Worm (Caenorhabditis elegans) whole organism, L4 larva: Measurements from ENCODE around the gene sra-27.

Experiments
- F44E2.7 ChIP-seq: fragments of 200-800 bp; sonication (Bioruptor generic); IDR thresholded peaks from 2 replicates; pipeline ENCODE4 v2.1.2; 2022; ENCODE audit warnings: missing genetic modification characterization, missing compliant biosample characterization
- Y105C5A.15 ChIP-seq: fragments of 200-800 bp; sonication (Bioruptor generic); IDR thresholded peaks from 2 replicates; pipeline ENCODE4 v1.3.6; 2022; ENCODE audit warnings: missing genetic modification characterization, missing compliant biosample characterization
- Y75B8A.6 ChIP-seq: fragments of 200-800 bp; sonication (Bioruptor generic); IDR thresholded peaks from 2 replicates; pipeline ENCODE4 v1.3.6; 2022; ENCODE audit warnings: missing genetic modification reagents, missing genetic modification characterization, missing compliant biosample characterization
- aha-1 ChIP-seq: fragments of 150-350 bp; peaks from one replicate; lab custom pipeline; 2014; ENCODE audit warnings: missing biosample characterization, missing genetic modification characterization
- ces-1 ChIP-seq: fragments of 150-350 bp; sonication (generic microtip); optimal IDR thresholded peaks from 4 replicates; lab custom pipeline; 2014; ENCODE audit warnings: missing biosample characterization, missing genetic modification reagents, missing genetic modification characterization
- daf-16 ChIP-seq, 3 experiments: sonication (generic microtip); optimal IDR thresholded peaks; 2 replicates each; lab custom pipeline; 2016 to 2017; ENCODE audit warnings: missing genetic modification characterization in 3 of 3, missing genetic modification reagents in 3 of 3, mild to moderate bottlenecking in 2 of 3, missing compliant biosample characterization in 2 of 3, missing biosample characterization in 1 of 3, moderate library complexity in 1 of 3
- daf-19 ChIP-seq: fragments of 200-800 bp; sonication (Bioruptor generic); conservative IDR thresholded peaks from 2 replicates; pipeline ENCODE4 v1.3.6; 2022; ENCODE audit warnings: missing genetic modification characterization, missing compliant biosample characterization
- dmd-6 ChIP-seq: fragments of 200-800 bp; sonication (Bioruptor generic); IDR thresholded peaks from 2 replicates; pipeline ENCODE4 v1.3.6; 2022; ENCODE audit warnings: missing genetic modification reagents, missing genetic modification characterization, missing compliant biosample characterization
- dve-1 ChIP-seq: sonication (generic microtip); optimal IDR thresholded peaks from 2 replicates; lab custom pipeline; 2017; ENCODE audit warnings: antibody characterized with exemption, mild to moderate bottlenecking, missing genetic modification characterization, missing compliant biosample characterization; ENCODE audit not compliant: insufficient read depth
- fos-1 ChIP-seq: fragments of 150-350 bp; optimal IDR thresholded peaks from 2 replicates; lab custom pipeline; 2014; ENCODE audit warnings: missing biosample characterization, missing genetic modification characterization
- hif-1 ChIP-seq, 2 experiments: sonication (generic microtip); optimal IDR thresholded peaks; 2 replicates each; lab custom pipeline; 2016 to 2017; ENCODE audit warnings: missing compliant biosample characterization in 2 of 2, missing genetic modification characterization in 2 of 2, missing genetic modification reagents in 2 of 2, missing genotype in 2 of 2, mild to moderate bottlenecking in 1 of 2
- hlh-11 ChIP-seq: fragments of 200-800 bp; sonication (Bioruptor generic); optimal IDR thresholded peaks from 2 replicates; lab custom pipeline; 2018; ENCODE audit warnings: mild to moderate bottlenecking, missing genetic modification characterization, missing compliant biosample characterization
- hmg-1.1 ChIP-seq: fragments of 200-800 bp; sonication (Bioruptor generic); IDR thresholded peaks from 2 replicates; pipeline ENCODE4 v1.3.6; 2022; ENCODE audit warnings: missing genetic modification reagents, missing genetic modification characterization, missing compliant biosample characterization
- lin-38 ChIP-seq: fragments of 200-800 bp; sonication (Bioruptor generic); IDR thresholded peaks from 2 replicates; pipeline ENCODE4 v1.3.6; 2022; ENCODE audit warnings: missing genetic modification reagents, missing genetic modification characterization, missing compliant biosample characterization
- madf-5 ChIP-seq, 2 experiments: fragments of 200-800 bp; sonication (Bioruptor generic); IDR thresholded peaks; 2 replicates each; pipeline ENCODE4 v1.3.6; 2022; ENCODE audit warnings: missing compliant biosample characterization in 2 of 2, missing genetic modification characterization in 2 of 2
- mdl-1 ChIP-seq, 2 experiments: fragments of 150-350 bp in 1 of 2; sonication (generic microtip) in 1 of 2; optimal IDR thresholded peaks; 2 replicates each; lab custom pipeline; 2014 to 2017; ENCODE audit warnings: missing biosample characterization in 2 of 2, missing genetic modification characterization in 2 of 2
- mep-1 ChIP-seq: fragments of 150-350 bp; sonication (generic microtip); optimal IDR thresholded peaks from 3 replicates; lab custom pipeline; 2014; ENCODE audit warnings: missing biosample characterization, missing genetic modification characterization
- mes-2 ChIP-seq: sonication (generic microtip); optimal IDR thresholded peaks from 2 replicates; lab custom pipeline; 2016; ENCODE audit warnings: missing genotype, mild to moderate bottlenecking, missing genetic modification characterization, missing compliant biosample characterization; ENCODE audit not compliant: poor library complexity, severe bottlenecking
- mxl-3 ChIP-seq: fragments of 200-800 bp; sonication (Bioruptor generic); optimal IDR thresholded peaks from 2 replicates; lab custom pipeline; 2018; ENCODE audit warnings: mild to moderate bottlenecking, missing genetic modification characterization, missing compliant biosample characterization
- nhr-11 ChIP-seq: fragments of 150-350 bp; optimal IDR thresholded peaks from 2 replicates; lab custom pipeline; 2014; ENCODE audit warnings: missing biosample characterization, missing genetic modification characterization
- nhr-111 ChIP-seq: fragments of 200-800 bp; sonication (Bioruptor generic); optimal IDR thresholded peaks from 2 replicates; lab custom pipeline; 2018; ENCODE audit warnings: mild to moderate bottlenecking, missing genetic modification characterization, missing compliant biosample characterization
- nhr-28 ChIP-seq: fragments of 150-350 bp; optimal IDR thresholded peaks from 2 replicates; lab custom pipeline; 2014; ENCODE audit warnings: missing biosample characterization, missing genetic modification characterization
- nhr-6 ChIP-seq: fragments of 150-350 bp; optimal IDR thresholded peaks from 2 replicates; lab custom pipeline; 2014; ENCODE audit warnings: missing biosample characterization, missing genetic modification characterization
- php-3 ChIP-seq: fragments of 200-800 bp; sonication (Bioruptor generic); IDR thresholded peaks from 2 replicates; pipeline ENCODE4 v1.3.6; 2022; ENCODE audit warnings: missing genetic modification reagents, missing genetic modification characterization, missing compliant biosample characterization
- saeg-2 ChIP-seq: fragments of 200-800 bp; sonication (Bioruptor generic); IDR thresholded peaks from 2 replicates; pipeline ENCODE4 v1.3.6; 2022; ENCODE audit warnings: missing genetic modification reagents, missing genetic modification characterization, missing compliant biosample characterization
- tra-1 ChIP-seq: fragments of 200-800 bp; sonication (Bioruptor generic); IDR thresholded peaks from 2 replicates; pipeline ENCODE4 v1.3.6; 2022; ENCODE audit warnings: missing genetic modification reagents, missing genetic modification characterization, missing compliant biosample characterization
- unc-62 ChIP-seq, 3 experiments: fragments of 150-350 bp in 1 of 3; sonication (generic microtip); optimal IDR thresholded peaks in 2 of 3; peaks in 1 of 3; 1 replicate in 1 of 3; 2 replicates in 2 of 3; lab custom pipeline; 2014 to 2017; ENCODE audit warnings: missing biosample characterization in 3 of 3, missing genetic modification characterization in 3 of 3, missing genetic modification reagents in 3 of 3, missing genotype in 1 of 3
- zfp-2 ChIP-seq: sonication (generic microtip); optimal IDR thresholded peaks from 2 replicates; lab custom pipeline; 2016; ENCODE audit warnings: mild to moderate bottlenecking, missing genetic modification characterization, missing compliant biosample characterization
- zfp-3 ChIP-seq: fragments of 200-800 bp; sonication (Bioruptor generic); conservative IDR thresholded peaks from 2 replicates; pipeline ENCODE4 v1.3.6; 2022; ENCODE audit warnings: missing genetic modification reagents, missing genetic modification characterization, missing compliant biosample characterization
- zip-2 ChIP-seq: fragments of 150-350 bp; optimal IDR thresholded peaks from 2 replicates; lab custom pipeline; 2014; ENCODE audit warnings: missing biosample characterization, missing genetic modification characterization
- ztf-7 ChIP-seq: fragments of 150-350 bp; optimal IDR thresholded peaks from 2 replicates; lab custom pipeline; 2014; ENCODE audit warnings: missing biosample characterization, missing genetic modification characterization

sra-27 gene

DNA sequence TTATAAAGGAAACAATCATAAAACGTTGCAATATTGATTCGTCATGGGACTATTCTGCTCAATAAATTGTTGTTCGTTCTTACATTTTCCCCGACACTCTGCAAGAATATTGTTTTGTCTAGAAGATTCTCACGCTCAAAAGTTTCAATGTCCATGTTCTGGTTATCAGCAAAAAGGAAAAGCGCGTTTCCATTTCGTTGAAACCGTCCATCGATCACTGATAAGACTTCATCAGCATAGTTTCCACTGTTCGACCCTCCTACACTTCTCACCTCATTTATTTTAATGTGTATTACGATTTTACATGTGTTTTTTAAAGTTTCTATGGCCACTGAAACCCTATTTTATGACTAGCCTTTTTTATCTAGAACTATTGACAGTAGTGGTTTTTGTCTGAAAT is 48.7 kb upstream of the sra-27 start (continued):
- TF ChIP-seq fos-1 (tag; lab: Kevin White, UChicago) (no peak), mdl-1 (tag; optimal IDR thresholded peaks at IDR 0.05; lab: Kevin White, UChicago) (no peak), nhr-6 (tag; lab: Kevin White, UChicago) (no peak), ces-1 (no peak), mes-2 (tag; lab: Kevin White, UChicago) (peak; percentile 33), dmd-6 (peak; percentile 67)

ce11 chrII:6521316-6521715 is 47.5 kb upstream of the sra-27 start, which contains the start of gene toe-2:
TSS of gene toe-2 (minus strand) at chrII:6521385.
- TF ChIP-seq daf-16 (GFP tag; optimal IDR thresholded peaks at IDR 0.05; lab: Kevin White, UChicago) (no peak), daf-16 (tag; optimal IDR thresholded peaks at IDR 0.05; lab: Kevin White, UChicago) (peak; percentile 88), hlh-11 (tag; lab: Kevin White, UChicago) (peak; percentile 37), hmg-1.1 (GFP tag; lab: Robert Waterston, UW) (no peak), dve-1 (peak; percentile 18), php-3 (GFP tag; lab: Robert Waterston, UW) (no peak), daf-19 (GFP tag; lab: Robert Waterston, UW) (no peak), hif-1 (tag; optimal IDR thresholded peaks at IDR 0.05; lab: Kevin White, UChicago) (no peak), ztf-7 (no peak), Y75B8A.6 (GFP tag; lab: Robert Waterston, UW) (no peak), mep-1 (tag; lab: Kevin White, UChicago) (no peak)

DNA sequence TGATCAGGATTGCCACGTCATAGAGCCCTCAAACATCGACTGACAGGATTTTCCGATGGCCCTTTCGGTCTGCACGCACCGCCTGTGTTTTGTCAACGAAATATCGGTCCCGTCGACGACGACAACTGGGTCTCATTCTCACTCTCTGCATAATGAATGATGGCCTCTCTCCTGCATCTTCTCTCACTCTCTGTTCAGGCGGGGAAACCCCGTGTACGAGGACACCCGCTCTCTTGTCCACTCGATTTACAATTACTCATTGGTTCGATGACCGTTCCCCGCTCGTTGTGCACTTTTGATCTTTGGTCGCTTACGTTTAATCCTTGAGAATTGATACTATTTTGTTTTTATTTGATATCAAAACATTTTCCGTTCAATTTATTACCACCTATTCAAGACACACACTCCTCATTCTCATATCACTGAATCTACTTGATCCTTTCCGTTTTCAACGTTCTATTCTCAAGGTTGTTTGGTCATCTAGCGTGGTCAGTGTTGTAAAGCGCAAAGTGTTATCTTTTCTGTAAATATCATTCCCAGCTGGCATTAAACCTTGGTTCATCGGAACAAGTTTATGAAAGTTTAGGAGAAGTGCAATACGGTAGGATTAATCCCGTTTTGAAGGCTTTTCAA is 46.1 kb upstream of the sra-27 start:
- TF ChIP-seq mxl-3 (GFP tag; lab: Kevin White, UChicago) (peak; percentile 3), lin-38 (no peak), nhr-111 (GFP tag; lab: Kevin White, UChicago) (no peak), dmd-6 (0 out of 2 replicates have a peak, but pooled peaks have one; percentile 5), madf-5 (GFP tag; IDR thresholded peaks at IDR 0.05; lab: Robert Waterston, UW) (no peak), nhr-11 (tag; lab: Kevin White, UChicago) (no peak), mdl-1 (tag; optimal IDR thresholded peaks at IDR 0.05; lab: Kevin White, UChicago) (peak in 1 of 2 experiments; percentile 11), tra-1 (GFP tag; lab: Robert Waterston, UW) (no peak), nhr-28 (peak; percentile 29), Y105C5A.15 (GFP tag; lab: Robert Waterston, UW) (no peak), dve-1 (peak; percentile 21), F44E2.7 (GFP tag; lab: Robert Waterston, UW) (no peak), daf-16 (GFP tag; optimal IDR thresholded peaks at IDR 0.05; lab: Kevin White, UChicago) (no peak), daf-16 (tag; optimal IDR thresholded peaks at IDR 0.05; lab: Kevin White, UChicago) (peak; percentile 32), fos-1 (tag; lab: Kevin White, UChicago) (no peak), zip-2 (tag; lab: Kevin White, UChicago) (no peak), aha-1 (tag; lab: Kevin White, UChicago) (peak; percentile 97), hlh-11 (tag; lab: Kevin White, UChicago) (peak; percentile 28), zfp-2 (tag; lab: Kevin White, UChicago) (no peak), unc-62 (GFP tag; optimal IDR thresholded peaks at IDR 0.05 in 1 of 2; lab: Kevin White, UChicago) (peak in 1 of 2 experiments; percentile 88), unc-62 (tag; optimal IDR thresholded peaks at IDR 0.05; lab: Kevin White, UChicago) (no peak)
- TF ChIP-seq, all 104 proteins: peak for 9

DNA sequence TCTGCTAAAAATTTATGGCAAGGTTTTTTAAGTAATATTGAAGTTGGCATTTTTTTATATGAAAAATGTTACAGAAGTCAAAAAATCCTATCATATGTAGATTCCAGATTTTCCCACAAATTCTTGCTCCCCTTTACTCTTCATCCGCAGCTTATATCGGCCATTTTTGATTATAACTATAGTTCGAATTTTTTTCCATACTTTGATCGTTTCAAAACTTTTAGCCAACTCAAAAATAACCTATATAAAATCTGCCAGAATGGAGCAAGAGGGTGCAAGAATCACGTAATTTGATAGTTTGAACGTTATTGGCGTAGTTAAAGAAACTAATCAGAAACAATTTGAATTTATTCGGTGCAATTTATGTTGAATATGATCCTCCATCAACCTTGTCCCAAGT is 44.9 kb upstream of the sra-27 start:
- TF ChIP-seq saeg-2 (GFP tag; lab: Robert Waterston, UW), result no peak
- peak; percentile 91 for TF ChIP-seq aha-1 (tag; lab: Kevin White, UChicago)
- 0 out of 2 replicates have a peak, but pooled peaks have one; percentile 7 for TF ChIP-seq zfp-3 (GFP tag; lab: Robert Waterston, UW)
